Worm (Caenorhabditis elegans) whole organism, L3 larva: Measurements from ENCODE around the gene K01A12.3.

Experiments
- daf-12 ChIP-seq: fragments of 150-350 bp; optimal IDR thresholded peaks from 2 replicates; lab custom pipeline; 2014; ENCODE audit warnings: missing biosample characterization, missing genetic modification reagents, missing genetic modification characterization
- snpc-4 ChIP-seq: fragments of 150-350 bp; optimal IDR thresholded peaks from 2 replicates; lab custom pipeline; 2014; ENCODE audit warnings: missing biosample characterization, missing genetic modification characterization

DNA sequence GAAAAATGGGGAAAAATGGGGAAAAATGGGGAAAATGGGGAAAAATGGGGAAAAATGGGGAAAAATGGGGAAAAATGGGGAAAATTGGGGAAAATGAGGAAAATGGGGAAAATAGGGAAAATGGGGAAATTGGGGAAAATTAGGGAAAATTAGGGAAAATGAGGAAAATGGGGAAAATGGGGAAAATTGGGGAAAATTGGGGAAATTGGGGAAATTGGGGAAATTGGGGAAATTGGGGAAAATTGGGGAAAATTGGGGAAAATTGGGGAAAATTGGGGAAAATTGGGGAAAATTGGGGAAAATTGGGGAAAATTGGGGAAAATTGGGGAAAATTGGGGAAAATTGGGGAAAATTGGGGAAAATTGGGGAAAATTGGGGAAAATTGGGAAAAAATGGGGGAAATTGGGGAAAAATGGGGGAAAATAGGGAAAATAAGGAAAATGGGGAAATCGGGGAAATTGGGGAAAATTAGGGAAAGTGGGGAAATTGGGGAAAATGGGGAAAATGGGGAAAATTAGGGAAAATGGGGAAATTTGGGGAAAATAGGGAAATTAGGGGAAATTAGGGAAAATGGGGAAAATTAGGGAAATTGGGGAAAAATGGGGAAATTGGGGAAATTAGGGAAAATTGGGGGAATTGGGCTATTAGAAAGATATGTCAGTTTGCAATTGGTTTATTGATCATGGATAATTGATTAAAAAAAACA is 22.1 kb downstream of the K01A12.3 start:
- TF ChIP-seq snpc-4 (tag; lab: Kevin White, UChicago) = no peak
- TF ChIP-seq daf-12 (tag; lab: Kevin White, UChicago) = no peak
